Fruit fly (Drosophila melanogaster) whole organism, prepupa: ENCODE data around the gene GlnRS.
A peak's percentile ranks its signal among the peaks of the same experiment; 100 is the strongest.

Experiments
- CG31627 ChIP-seq: fragments of 200-800 bp; sonication (Bioruptor generic); optimal IDR thresholded peaks from 3 replicates; lab custom pipeline; 2016; ENCODE audit warnings: missing biosample characterization, missing genetic modification characterization
- CG3919 ChIP-seq: fragments of 200-800 bp; sonication (Bioruptor generic); optimal IDR thresholded peaks from 3 replicates; lab custom pipeline; 2016; ENCODE audit warnings: missing biosample characterization, missing genetic modification characterization
- CG6808 ChIP-seq: fragments of 200-800 bp; sonication (Bioruptor generic); optimal IDR thresholded peaks from 3 replicates; lab custom pipeline; 2017; ENCODE audit warnings: missing biosample characterization, missing genetic modification characterization, mild to moderate bottlenecking, moderate library complexity, missing genetic modification reagents
- Gug ChIP-seq: fragments of 200-800 bp; sonication (Bioruptor generic); IDR thresholded peaks from 2 replicates; pipeline ENCODE4 v1.3.6; 2022; ENCODE audit warnings: missing biosample characterization, missing genetic modification characterization
- Hr39 ChIP-seq: fragments of 200-800 bp; sonication (Bioruptor generic); optimal IDR thresholded peaks from 2 replicates; lab custom pipeline; 2016; ENCODE audit warnings: missing biosample characterization, missing genetic modification characterization
- Met ChIP-seq: fragments of 200-800 bp; sonication (Bioruptor generic); optimal IDR thresholded peaks from 3 replicates; lab custom pipeline; 2016; ENCODE audit warnings: missing biosample characterization, missing genetic modification characterization
- Sox102F ChIP-seq: fragments of 200-800 bp; sonication (Bioruptor generic); optimal IDR thresholded peaks from 2 replicates; lab custom pipeline; 2016; ENCODE audit warnings: missing biosample characterization, mild to moderate bottlenecking, missing genetic modification characterization
- eg ChIP-seq: fragments of 200-800 bp; sonication (Bioruptor generic); IDR thresholded peaks from 3 replicates; pipeline ENCODE4 v1.3.6; 2022; ENCODE audit warnings: missing biosample characterization, missing genetic modification characterization
- spab ChIP-seq: fragments of 200-800 bp; sonication (Bioruptor generic); optimal IDR thresholded peaks from 2 replicates; lab custom pipeline; 2017; ENCODE audit warnings: missing biosample characterization, mild to moderate bottlenecking, missing genetic modification characterization, missing genetic modification reagents

dm6 chr3R:25247379-25247869 is 18.1 kb downstream of the GlnRS start, which contains the start of the genes RpS27 and Nup37:
- TF ChIP-seq Met (GFP tag; lab: Kevin White, UChicago) (peak; percentile 96), Hr39 (GFP tag; lab: Kevin White, UChicago) (peak; percentile 97), CG31627 (peak; percentile 97), CG3919 (GFP tag; lab: Kevin White, UChicago) (peak; percentile 98), CG6808 (GFP tag; lab: Kevin White, UChicago) (peak; percentile 90), eg (GFP tag; lab: Robert Waterston, UW) (peak; percentile 93), Gug (GFP tag; lab: Robert Waterston, UW) (peak; percentile 77), Sox102F (GFP tag; lab: Kevin White, UChicago) (peak; percentile 95), spab (GFP tag; lab: Kevin White, UChicago) (peak; percentile 76)
